Worm (Caenorhabditis elegans): Measurements from ENCODE around the gene phf-10.

- no peak for TF ChIP-seq ama-1 (optimal IDR thresholded peaks at IDR 0.05)
- no peak for TF ChIP-seq pqm-1 (tag; optimal IDR thresholded peaks at IDR 0.05)
- TF ChIP-seq elt-2 (tag; optimal IDR thresholded peaks at IDR 0.05) = no peak
- TF ChIP-seq npax-4 (tag; optimal IDR thresholded peaks at IDR 0.05) = no peak
- TF ChIP-seq ceh-22 (tag; optimal IDR thresholded peaks at IDR 0.05) = no peak
- no peak for TF ChIP-seq fax-1 (tag; optimal IDR thresholded peaks at IDR 0.05)
- TF ChIP-seq pag-3 (tag; optimal IDR thresholded peaks at IDR 0.05; ENCODE audit: borderline replicate concordance) = no peak
- no peak for TF ChIP-seq dve-1 (tag; optimal IDR thresholded peaks at IDR 0.05)
- no peak for TF ChIP-seq tbx-2 (tag; optimal IDR thresholded peaks at IDR 0.05)
- no peak for TF ChIP-seq nhr-11 (tag; optimal IDR thresholded peaks at IDR 0.05)
- no peak for TF ChIP-seq ceh-48 (tag; optimal IDR thresholded peaks at IDR 0.05)
- TF ChIP-seq fkh-10 (GFP tag; optimal IDR thresholded peaks at IDR 0.05) = no peak
Observed at ce11 chrV:297424-297991, 13.9 kb downstream of the phf-10 start, which contains the start of gene F33E11.2.

All from whole organism, late embryonic.